Fruit fly (Drosophila melanogaster): ENCODE data around the gene Ten-a.
A peak's percentile ranks its signal among the peaks of the same experiment; 100 is the strongest.

Gene Ten-a

dm6 chrX:12020857-12021256 is 22.6 kb upstream of the Ten-a start, which contains the start of gene Tango4:
Tango4 (plus strand) TSS chrX:12021068.
- TF ChIP-seq Dbx (GFP tag; IDR thresholded peaks at IDR 0.05) (no peak), Sry-β (GFP tag; optimal IDR thresholded peaks at IDR 0.05) (peak; percentile 90), Pdp1 (GFP tag; optimal IDR thresholded peaks at IDR 0.05) (no peak), row (GFP tag; IDR thresholded peaks at IDR 0.05) (peak; percentile 77), CG34224 (GFP tag; IDR thresholded peaks at IDR 0.05; ENCODE audit: partially characterized antibody) (0 out of 3 replicates have a peak, but pooled peaks have one; percentile 25), stwl (tag; optimal IDR thresholded peaks at IDR 0.05) (peak; percentile 27), Dref (GFP tag; IDR thresholded peaks at IDR 0.05) (peak; percentile 69), CG2116 (GFP tag; optimal IDR thresholded peaks at IDR 0.05) (peak; percentile 29), pzg (GFP tag; optimal IDR thresholded peaks at IDR 0.05) (peak; percentile 19), MESR4 (GFP tag; optimal IDR thresholded peaks at IDR 0.05) (peak; percentile 11), CG13287 (GFP tag; IDR thresholded peaks at IDR 0.05; ENCODE audit: partially characterized antibody) (peak; percentile 31), trh (GFP tag; optimal IDR thresholded peaks at IDR 0.05) (no peak), crp (GFP tag; optimal IDR thresholded peaks at IDR 0.05) (peak in 1 of 2 experiments; percentile 59), esg (GFP tag; conservative IDR thresholded peaks at IDR 0.05) (no peak), Dll (GFP tag; IDR thresholded peaks at IDR 0.05; ENCODE audit: partially characterized antibody) (0 out of 4 replicates have a peak, but pooled peaks have one; percentile 44), BEAF-32 (GFP tag; optimal IDR thresholded peaks at IDR 0.05) (peak; percentile 26), hb (GFP tag; IDR thresholded peaks at IDR 0.05; ENCODE audit: partially characterized antibody) (peak; percentile 66; the same call in 2 of the 3 replicates), MBD-R2 (GFP tag; IDR thresholded peaks at IDR 0.05) (peak; percentile 88), Dip2 (GFP tag; IDR thresholded peaks at IDR 0.05) (no peak), Scr (GFP tag; IDR thresholded peaks at IDR 0.05; ENCODE audit: partially characterized antibody) (0 out of 2 replicates have a peak, but pooled peaks have one; percentile 23), YL-1 (GFP tag; optimal IDR thresholded peaks at IDR 0.05) (peak; percentile 13), Opbp (GFP tag; IDR thresholded peaks at IDR 0.05; ENCODE audit: partially characterized antibody) (0 out of 3 replicates have a peak, but pooled peaks have one; percentile 35), HLH4C (GFP tag; IDR thresholded peaks at IDR 0.05; ENCODE audit: partially characterized antibody) (peak; percentile 32)

dm6 chrX:12021750-12022149 is 21.7 kb upstream of the Ten-a start:
- TF ChIP-seq CG8478 (optimal IDR thresholded peaks at IDR 0.05), result peak; percentile 2
- TF ChIP-seq CG9817 (tag; optimal IDR thresholded peaks at IDR 0.05), result no peak
- TF ChIP-seq sens-2 (GFP tag; IDR thresholded peaks at IDR 0.05), result no peak
- no peak for TF ChIP-seq Deaf1 (tag; optimal IDR thresholded peaks at IDR 0.05)
- no peak for TF ChIP-seq CkIIα-i1 (GFP tag; IDR thresholded peaks at IDR 0.05)

- TF ChIP-seq CG8924 (tag; optimal IDR thresholded peaks at IDR 0.05) (peak; percentile 29), CG6272 (GFP tag; IDR thresholded peaks at IDR 0.05) (peak; percentile 43; the same call in 1 of the 2 replicates), chif (GFP tag; optimal IDR thresholded peaks at IDR 0.05) (no peak), pan (optimal IDR thresholded peaks at IDR 0.05) (no peak), pan (GFP tag; optimal IDR thresholded peaks at IDR 0.05 in 1 of 2, IDR thresholded peaks at IDR 0.05 in 1 of 2) (no peak), D19B (GFP tag; optimal IDR thresholded peaks at IDR 0.05) (no peak), ssp (GFP tag; IDR thresholded peaks at IDR 0.05) (peak; percentile 94), CG10267 (tag; optimal IDR thresholded peaks at IDR 0.05) (peak; percentile 50), CG8089 (GFP tag; optimal IDR thresholded peaks at IDR 0.05) (no peak), CG3065 (GFP tag; optimal IDR thresholded peaks at IDR 0.05) (no peak), unc-4 (GFP tag; IDR thresholded peaks at IDR 0.05; ENCODE audit: partially characterized antibody) (peak; percentile 91), croc (GFP tag; conservative IDR thresholded peaks at IDR 0.05) (no peak), org-1 (GFP tag; optimal IDR thresholded peaks at IDR 0.05) (no peak), CG13123 (GFP tag; optimal IDR thresholded peaks at IDR 0.05) (no peak), Drgx (GFP tag; IDR thresholded peaks at IDR 0.05) (no peak), Abd-B (GFP tag; optimal IDR thresholded peaks at IDR 0.05) (peak; percentile 58), CTCF (GFP tag; optimal IDR thresholded peaks at IDR 0.05) (no peak), Trl (optimal IDR thresholded peaks at IDR 0.05) (no peak), Trl (GFP tag; optimal IDR thresholded peaks at IDR 0.05) (no peak), gt (GFP tag; IDR thresholded peaks at IDR 0.05) (no peak), YL-1 (GFP tag; optimal IDR thresholded peaks at IDR 0.05) (peak; percentile 73), her (GFP tag; optimal IDR thresholded peaks at IDR 0.05) (no peak)
Measured at dm6 chrX:12028825-12029514, 14.5 kb upstream of the Ten-a start, which contains the start of gene Usp7. Usp7 (minus strand) TSS chrX:12029032.
